Worm (Caenorhabditis elegans) whole organism, L4 larva: ENCODE results near the gene K08D8.11.

Source experiments
- F49E8.2 ChIP-seq: sonication (generic microtip); optimal IDR thresholded peaks from 2 replicates; lab custom pipeline; 2016; ENCODE audit warnings: missing compliant biosample characterization, mild to moderate bottlenecking, missing genetic modification characterization, borderline replicate concordance
- ces-1 ChIP-seq: fragments of 150-350 bp; sonication (generic microtip); optimal IDR thresholded peaks from 4 replicates; lab custom pipeline; 2014; ENCODE audit warnings: missing biosample characterization, missing genetic modification reagents, missing genetic modification characterization
- dpl-1 ChIP-seq: fragments of 150-350 bp; optimal IDR thresholded peaks from 2 replicates; lab custom pipeline; 2014; ENCODE audit warnings: missing biosample characterization, missing genetic modification reagents, missing genetic modification characterization
- fkh-10 ChIP-seq: fragments of 150-350 bp; optimal IDR thresholded peaks from 2 replicates; lab custom pipeline; 2014; ENCODE audit warnings: missing biosample characterization, missing genetic modification reagents, missing genetic modification characterization
- snpc-4 ChIP-seq: fragments of 150-350 bp; optimal IDR thresholded peaks from 2 replicates; lab custom pipeline; 2014; ENCODE audit warnings: missing biosample characterization, missing genetic modification characterization
- zip-2 ChIP-seq: fragments of 150-350 bp; optimal IDR thresholded peaks from 2 replicates; lab custom pipeline; 2014; ENCODE audit warnings: missing biosample characterization, missing genetic modification characterization

DNA sequence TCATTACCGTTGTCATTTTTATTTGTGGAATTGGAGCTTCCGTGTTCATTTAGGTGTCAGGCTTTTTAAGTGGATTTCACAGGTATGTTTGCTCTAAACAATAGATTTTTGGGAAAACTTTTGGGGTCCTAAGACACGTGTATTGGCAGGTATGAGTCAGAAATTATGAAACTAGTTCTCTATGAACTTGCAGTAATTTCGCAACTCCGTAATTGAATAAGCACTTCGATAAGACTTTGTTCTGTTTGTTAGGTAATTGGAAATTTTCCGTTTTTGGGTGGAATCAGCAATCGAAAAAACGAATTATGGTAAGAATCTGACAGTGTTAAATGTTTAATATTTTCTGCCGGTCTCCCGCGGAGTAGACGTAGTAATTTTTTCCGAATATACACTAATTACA lies 2.0 kb downstream of the K08D8.11 start:
- TF ChIP-seq zip-2 (tag; lab: Kevin White, UChicago) (no peak), dpl-1 (GFP tag; lab: Kevin White, UChicago) (no peak), snpc-4 (tag; lab: Kevin White, UChicago) (no peak), fkh-10 (GFP tag; lab: Kevin White, UChicago) (no peak), F49E8.2 (no peak), ces-1 (GFP tag; lab: Kevin White, UChicago) (no peak)
